Worm (Caenorhabditis elegans): ENCODE results near the gene tbc-2.

DNA sequence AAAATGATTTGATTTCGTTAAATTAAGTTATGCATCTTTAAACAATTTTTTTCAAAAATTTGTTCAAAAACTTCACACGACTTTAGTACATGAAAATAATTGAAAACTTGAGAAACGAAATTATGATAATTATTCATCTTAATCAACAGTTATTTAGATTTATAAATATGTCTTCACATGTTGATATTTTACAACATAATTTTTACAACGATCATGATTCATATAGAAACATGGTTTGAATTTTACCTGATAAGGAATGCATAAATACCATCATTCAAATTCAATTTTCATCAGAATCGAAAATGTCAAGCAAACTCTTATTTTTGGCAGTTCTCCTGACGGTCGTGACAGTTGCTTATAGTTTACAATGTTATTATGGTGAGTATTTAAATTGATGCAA, 36.6 kb upstream of the tbc-2 start, which contains the start of gene tag-234:
- TF ChIP-seq elt-2 (tag; optimal IDR thresholded peaks at IDR 0.05) (no peak), tbx-2 (tag; optimal IDR thresholded peaks at IDR 0.05) (no peak), pqm-1 (tag; optimal IDR thresholded peaks at IDR 0.05) (no peak), pha-4 (tag; optimal IDR thresholded peaks at IDR 0.05) (no peak), ama-1 (optimal IDR thresholded peaks at IDR 0.05) (no peak), ceh-14 (tag; optimal IDR thresholded peaks at IDR 0.05) (no peak), K09A11.1 (tag; optimal IDR thresholded peaks at IDR 0.05; ENCODE audit: insufficient read depth) (no peak), ref-2 (tag; optimal IDR thresholded peaks at IDR 0.05) (no peak), nfya-1 (tag; optimal IDR thresholded peaks at IDR 0.05) (no peak), fkh-6 (tag; optimal IDR thresholded peaks at IDR 0.05) (no peak), ceh-34 (tag; optimal IDR thresholded peaks at IDR 0.05) (no peak), hlh-30 (tag; optimal IDR thresholded peaks at IDR 0.05; ENCODE audit: insufficient read depth) (no peak), fax-1 (tag; optimal IDR thresholded peaks at IDR 0.05) (no peak), ceh-9 (tag; optimal IDR thresholded peaks at IDR 0.05) (no peak)
